Fruit fly (Drosophila melanogaster) whole organism, embryonic: ENCODE results near the gene Ilk.

Experiments used
- Abd-B ChIP-seq: fragments of 200-800 bp; sonication (Bioruptor generic); optimal IDR thresholded peaks from 2 replicates; lab custom pipeline; 2018; ENCODE audit warnings: missing biosample characterization, mild to moderate bottlenecking, missing genetic modification characterization, moderate library complexity
- BEAF-32 ChIP-seq: fragments of 200-800 bp; sonication (Bioruptor generic); optimal IDR thresholded peaks from 3 replicates; lab custom pipeline; 2017; ENCODE audit warnings: missing biosample characterization, missing genetic modification characterization, mild to moderate bottlenecking, moderate library complexity, missing genetic modification reagents
- CG10366 ChIP-seq: fragments of 200-800 bp; sonication (Bioruptor generic); IDR thresholded peaks from 2 replicates; pipeline ENCODE4 v1.3.6; 2022; ENCODE audit warnings: missing biosample characterization, missing genetic modification characterization
- CG10543 ChIP-seq: fragments of 200-800 bp; sonication (Bioruptor generic); optimal IDR thresholded peaks from 3 replicates; lab custom pipeline; 2017; ENCODE audit warnings: missing biosample characterization, mild to moderate bottlenecking, missing genetic modification characterization, moderate library complexity
- CG11723 ChIP-seq: fragments of 200-800 bp; sonication (Bioruptor generic); optimal IDR thresholded peaks from 2 replicates; lab custom pipeline; 2017; ENCODE audit warnings: missing biosample characterization, mild to moderate bottlenecking, missing genetic modification characterization
- CG15269 ChIP-seq: fragments of 200-800 bp; sonication (Bioruptor generic); optimal IDR thresholded peaks from 2 replicates; lab custom pipeline; 2018; ENCODE audit warnings: missing biosample characterization, mild to moderate bottlenecking, missing genetic modification characterization, moderate library complexity
- CG15514 ChIP-seq: fragments of 200-800 bp; sonication (Bioruptor generic); optimal IDR thresholded peaks from 3 replicates; lab custom pipeline; 2017; ENCODE audit warnings: missing biosample characterization, missing genetic modification characterization, mild to moderate bottlenecking, moderate library complexity, missing genetic modification reagents
- CG17359 ChIP-seq: fragments of 200-800 bp; sonication (Bioruptor generic); optimal IDR thresholded peaks from 3 replicates; lab custom pipeline; 2018; ENCODE audit warnings: missing biosample characterization, mild to moderate bottlenecking, missing genetic modification characterization, moderate library complexity
- CG18262 ChIP-seq: fragments of 200-800 bp; optimal IDR thresholded peaks from 3 replicates; lab custom pipeline; 2019; ENCODE audit warnings: missing biosample characterization, mild to moderate bottlenecking, missing genetic modification characterization, moderate library complexity
- CG18599 ChIP-seq: fragments of 200-800 bp; sonication (Bioruptor generic); optimal IDR thresholded peaks from 3 replicates; lab custom pipeline; 2017; ENCODE audit warnings: missing biosample characterization, missing genetic modification characterization, mild to moderate bottlenecking, moderate library complexity, missing genetic modification reagents
- CG2129 ChIP-seq: fragments of 200-800 bp; sonication (Bioruptor generic); IDR thresholded peaks from 2 replicates; pipeline ENCODE4 v1.3.6; 2022; ENCODE audit warnings: missing biosample characterization, missing genetic modification characterization; ENCODE audit not compliant: partially characterized antibody
- CG2199 ChIP-seq: fragments of 200-800 bp; sonication (Bioruptor generic); IDR thresholded peaks from 3 replicates; pipeline ENCODE4 v1.3.6; 2022; ENCODE audit warnings: missing biosample characterization, missing genetic modification characterization
- CG2712 ChIP-seq: fragments of 200-800 bp; optimal IDR thresholded peaks from 3 replicates; lab custom pipeline; 2019; ENCODE audit warnings: missing biosample characterization, mild to moderate bottlenecking, missing genetic modification characterization, moderate library complexity
- CG31388 ChIP-seq: fragments of 200-800 bp; sonication (Bioruptor generic); optimal IDR thresholded peaks from 2 replicates; lab custom pipeline; 2016; ENCODE audit warnings: missing biosample characterization, missing genetic modification characterization
- CG31441 ChIP-seq: fragments of 200-800 bp; sonication (Bioruptor generic); IDR thresholded peaks from 2 replicates; pipeline ENCODE4 v1.3.6; 2022; ENCODE audit warnings: missing biosample characterization, missing genetic modification characterization
- CG32532 ChIP-seq: fragments of 200-800 bp; sonication (Bioruptor generic); IDR thresholded peaks from 2 replicates; pipeline ENCODE4 v1.3.6; 2022; ENCODE audit warnings: missing biosample characterization, missing genetic modification characterization
- CG6854 ChIP-seq: fragments of 200-800 bp; sonication (Bioruptor generic); optimal IDR thresholded peaks from 3 replicates; lab custom pipeline; 2017; ENCODE audit warnings: missing biosample characterization, mild to moderate bottlenecking, missing genetic modification characterization
- CG7745 ChIP-seq: fragments of 200-800 bp; sonication (Bioruptor generic); optimal IDR thresholded peaks from 2 replicates; lab custom pipeline; 2018; ENCODE audit warnings: missing biosample characterization, mild to moderate bottlenecking, missing genetic modification characterization, moderate library complexity
- CG7839 ChIP-seq: fragments of 200-800 bp; sonication (Bioruptor generic); optimal IDR thresholded peaks from 3 replicates; lab custom pipeline; 2018; ENCODE audit warnings: missing biosample characterization, mild to moderate bottlenecking, missing genetic modification characterization, moderate library complexity
- CG7963 ChIP-seq: fragments of 200-800 bp; sonication (Bioruptor generic); IDR thresholded peaks from 3 replicates; pipeline ENCODE4 v1.3.6; 2022; ENCODE audit warnings: missing biosample characterization, missing genetic modification characterization; ENCODE audit not compliant: partially characterized antibody
- CG8388 ChIP-seq: fragments of 200-800 bp; sonication (Bioruptor generic); optimal IDR thresholded peaks from 2 replicates; lab custom pipeline; 2019; ENCODE audit warnings: missing biosample characterization, mild to moderate bottlenecking, missing genetic modification characterization, moderate library complexity
- CkIIα-i1 ChIP-seq: fragments of 200-800 bp; sonication (Bioruptor generic); IDR thresholded peaks from 2 replicates; pipeline ENCODE4 v1.3.6; 2022; ENCODE audit warnings: missing biosample characterization, missing genetic modification characterization
- CrebB ChIP-seq: fragments of 200-800 bp; sonication (Bioruptor generic); optimal IDR thresholded peaks from 3 replicates; lab custom pipeline; 2018; ENCODE audit warnings: missing biosample characterization, mild to moderate bottlenecking, missing genetic modification characterization
- D ChIP-seq, 2 experiments: fragments of 200-800 bp in 1 of 2; fragments of >200 bp in 1 of 2; sonication (Bioruptor generic) in 1 of 2; optimal IDR thresholded peaks; 2 replicates in 1 of 2; 3 replicates in 1 of 2; lab custom pipeline; 2017; ENCODE audit warnings: mild to moderate bottlenecking in 1 of 2, missing biosample characterization in 1 of 2, missing genetic modification characterization in 1 of 2, missing genetic modification reagents in 1 of 2
- Drgx ChIP-seq: fragments of 200-800 bp; sonication (Bioruptor generic); IDR thresholded peaks from 2 replicates; pipeline ENCODE4 v1.3.6; 2022; ENCODE audit warnings: missing biosample characterization, missing genetic modification characterization
- Eip74EF ChIP-seq, 2 experiments: fragments of 200-800 bp in 1 of 2; fragments of >200 bp in 1 of 2; sonication (Bioruptor generic) in 1 of 2; optimal IDR thresholded peaks; 2 replicates each; lab custom pipeline; 2017 to 2019; ENCODE audit warnings: missing biosample characterization in 2 of 2, missing genetic modification characterization in 2 of 2, mild to moderate bottlenecking in 1 of 2, moderate library complexity in 1 of 2
- Hr3 ChIP-seq: fragments of 200-800 bp; sonication (Bioruptor generic); optimal IDR thresholded peaks from 3 replicates; lab custom pipeline; 2016; ENCODE audit warnings: missing biosample characterization, missing genetic modification characterization
- Oaz ChIP-seq: fragments of 200-800 bp; sonication (Bioruptor generic); IDR thresholded peaks from 2 replicates; pipeline ENCODE4 v1.3.6; 2022; ENCODE audit warnings: missing biosample characterization, missing genetic modification characterization
- Optix ChIP-seq: fragments of 200-800 bp; sonication (Bioruptor generic); IDR thresholded peaks from 3 replicates; pipeline ENCODE4 v1.3.6; 2022; ENCODE audit warnings: missing biosample characterization, missing genetic modification characterization
- Sox102F ChIP-seq: fragments of 200-800 bp; sonication (Bioruptor generic); optimal IDR thresholded peaks from 2 replicates; lab custom pipeline; 2018; ENCODE audit warnings: missing biosample characterization, mild to moderate bottlenecking, missing genetic modification characterization, moderate library complexity
- Xbp1 ChIP-seq: fragments of 200-800 bp; sonication (Bioruptor generic); optimal IDR thresholded peaks from 3 replicates; lab custom pipeline; 2016; ENCODE audit warnings: missing biosample characterization, mild to moderate bottlenecking, missing genetic modification characterization
- chinmo ChIP-seq: fragments of 200-800 bp; sonication (Bioruptor generic); IDR thresholded peaks from 4 replicates; pipeline ENCODE4 v1.3.6; 2022; ENCODE audit warnings: missing biosample characterization, missing genetic modification characterization; ENCODE audit not compliant: partially characterized antibody
- esg ChIP-seq: fragments of 200-800 bp; sonication (Bioruptor generic); conservative IDR thresholded peaks from 2 replicates; pipeline ENCODE4 v1.3.6; 2022; ENCODE audit warnings: missing biosample characterization, missing genetic modification characterization
- eyg ChIP-seq: fragments of 200-800 bp; sonication (Bioruptor generic); optimal IDR thresholded peaks from 3 replicates; lab custom pipeline; 2016; ENCODE audit warnings: missing biosample characterization, missing genetic modification characterization
- gem ChIP-seq: fragments of 200-800 bp; sonication (Bioruptor generic); optimal IDR thresholded peaks from 2 replicates; lab custom pipeline; 2019; ENCODE audit warnings: missing biosample characterization, mild to moderate bottlenecking, missing genetic modification characterization, moderate library complexity
- gt ChIP-seq: fragments of 200-800 bp; sonication (Bioruptor generic); IDR thresholded peaks from 2 replicates; pipeline ENCODE4 v1.3.6; 2022; ENCODE audit warnings: missing biosample characterization, missing genetic modification characterization
- jumu ChIP-seq: fragments of 200-800 bp; sonication (Bioruptor generic); optimal IDR thresholded peaks from 3 replicates; lab custom pipeline; 2016; ENCODE audit warnings: missing biosample characterization, missing genetic modification characterization
- lola ChIP-seq, 3 experiments: fragments of >200 bp in 2 of 3; fragments of 200-800 bp in 1 of 3; sonication (Bioruptor generic) in 1 of 3; optimal IDR thresholded peaks; 2 replicates each; lab custom pipeline; 2017 to 2019; ENCODE audit warnings: missing biosample characterization in 3 of 3, missing genetic modification characterization in 3 of 3, mild to moderate bottlenecking in 1 of 3, moderate library complexity in 1 of 3
- onecut ChIP-seq: fragments of 200-800 bp; sonication (Bioruptor generic); IDR thresholded peaks from 2 replicates; pipeline ENCODE4 v1.3.6; 2022; ENCODE audit warnings: missing biosample characterization, missing genetic modification characterization
- pan ChIP-seq, 4 experiments: fragments of >200 bp in 3 of 4; fragments of 200-800 bp in 1 of 4; sonication (Bioruptor generic) in 1 of 4; optimal IDR thresholded peaks in 3 of 4; IDR thresholded peaks in 1 of 4; 2 replicates each; pipeline versions ENCODE4 v1.3.6 to Lab custom; 2017 to 2022; ENCODE audit warnings: missing biosample characterization in 2 of 4, missing genetic modification characterization in 2 of 4, mixed read lengths in 1 of 4
- pb ChIP-seq: fragments of 200-800 bp; sonication (Bioruptor generic); optimal IDR thresholded peaks from 3 replicates; lab custom pipeline; 2016; ENCODE audit warnings: missing biosample characterization, missing genetic modification characterization
- seq ChIP-seq: fragments of 200-800 bp; sonication (Bioruptor generic); IDR thresholded peaks from 2 replicates; pipeline ENCODE4 v1.3.6; 2022; ENCODE audit warnings: missing biosample characterization, missing genetic modification characterization
- wdn ChIP-seq: fragments of 200-800 bp; sonication (Bioruptor generic); IDR thresholded peaks from 2 replicates; pipeline ENCODE4 v1.3.6; 2022; ENCODE audit warnings: missing biosample characterization, missing genetic modification characterization
- zfh2 ChIP-seq: fragments of 200-800 bp; sonication (Bioruptor generic); optimal IDR thresholded peaks from 2 replicates; lab custom pipeline; 2016; ENCODE audit warnings: missing biosample characterization, missing genetic modification characterization

The Ilk gene

dm6 chr3L:21242958-21243357, 26.3 kb downstream of the Ilk start (continued):
- TF ChIP-seq CrebB, result no peak
- 0 out of 3 replicates have a peak, but pooled peaks have one; percentile 38 for TF ChIP-seq CG7963 (GFP tag; lab: Robert Waterston, UW)
- TF ChIP-seq CG32532 (GFP tag; lab: Robert Waterston, UW), result no peak
- no peak for TF ChIP-seq Oaz (GFP tag; lab: Robert Waterston, UW)

- 0 out of 2 replicates have a peak, but pooled peaks have one; percentile 20 for TF ChIP-seq CG31441 (GFP tag; lab: Robert Waterston, UW)
- TF ChIP-seq gem (tag; lab: Kevin White, UChicago), result peak; percentile 19
- TF ChIP-seq Drgx, result 0 out of 2 replicates have a peak, but pooled peaks have one; percentile 23
- TF ChIP-seq CG7839 (tag; lab: Kevin White, UChicago), result no peak
- peak; percentile 1 for TF ChIP-seq Sox102F (GFP tag; lab: Kevin White, UChicago)
- TF ChIP-seq CG18262 (tag; lab: Kevin White, UChicago), result peak; percentile 5
- TF ChIP-seq CG2712, result peak; percentile 0
- TF ChIP-seq esg (GFP tag; lab: Robert Waterston, UW), result no peak
Observed at dm6 chr3L:21243417-21243816, 26.7 kb downstream of the Ilk start.

- TF ChIP-seq CG7745 (tag; lab: Kevin White, UChicago), result no peak
- TF ChIP-seq CG10366 (GFP tag; lab: Robert Waterston, UW), result 0 out of 2 replicates have a peak, but pooled peaks have one; percentile 18
- TF ChIP-seq BEAF-32, result no peak
- no peak for TF ChIP-seq CG31388 (GFP tag; lab: Kevin White, UChicago)
- no peak for TF ChIP-seq pan (optimal IDR thresholded peaks at IDR 0.05; lab: Kevin White, UChicago)
- TF ChIP-seq pan (GFP tag; optimal IDR thresholded peaks at IDR 0.05 in 1 of 2, IDR thresholded peaks at IDR 0.05 in 1 of 2), result peak in 1 of 2 experiments; percentile 25
- 0 out of 4 replicates have a peak, but pooled peaks have one; percentile 60 for TF ChIP-seq chinmo (GFP tag; lab: Robert Waterston, UW)
- peak; percentile 52 for TF ChIP-seq CG15269 (tag; lab: Kevin White, UChicago)
- no peak for TF ChIP-seq wdn (GFP tag; lab: Robert Waterston, UW)
- TF ChIP-seq CG11723 (GFP tag; lab: Kevin White, UChicago), result no peak
- TF ChIP-seq CG10543, result peak; percentile 47
- TF ChIP-seq eyg (GFP tag; lab: Kevin White, UChicago), result no peak
- peak; percentile 38; the same call in 1 of the 2 replicates for TF ChIP-seq seq (GFP tag; lab: Robert Waterston, UW)
- TF ChIP-seq Abd-B (GFP tag; lab: Kevin White, UChicago), result peak; percentile 66
- TF ChIP-seq CG32532 (GFP tag; lab: Robert Waterston, UW), result peak; percentile 42; the same call in 1 of the 2 replicates
- TF ChIP-seq esg (GFP tag; lab: Robert Waterston, UW), result 0 out of 2 replicates have a peak, but pooled peaks have one; percentile 29
- no peak for TF ChIP-seq zfh2 (GFP tag; lab: Kevin White, UChicago)
- TF ChIP-seq CG8388 (GFP tag; lab: Kevin White, UChicago), result peak; percentile 7
- no peak for TF ChIP-seq CkIIα-i1 (GFP tag; lab: Robert Waterston, UW)
- TF ChIP-seq Eip74EF (GFP tag; optimal IDR thresholded peaks at IDR 0.05; lab: Kevin White, UChicago), result no peak
- TF ChIP-seq CG6854 (GFP tag; lab: Kevin White, UChicago), result no peak
- peak; percentile 15 for TF ChIP-seq CG17359 (tag; lab: Kevin White, UChicago)
- TF ChIP-seq onecut, result 0 out of 2 replicates have a peak, but pooled peaks have one; percentile 7
- TF ChIP-seq Optix (GFP tag; lab: Robert Waterston, UW), result peak; percentile 54; the same call in 1 of the 3 replicates
- peak; percentile 20 for TF ChIP-seq CG18599 (GFP tag; lab: Kevin White, UChicago)
- TF ChIP-seq jumu, result peak; percentile 40
- TF ChIP-seq pb (GFP tag; lab: Kevin White, UChicago), result no peak
- peak; percentile 17 for TF ChIP-seq Hr3 (GFP tag; lab: Kevin White, UChicago)
- no peak for TF ChIP-seq CG15514 (GFP tag; lab: Kevin White, UChicago)
- TF ChIP-seq D (optimal IDR thresholded peaks at IDR 0.05; lab: Kevin White, UChicago), result no peak
- no peak for TF ChIP-seq D (GFP tag; optimal IDR thresholded peaks at IDR 0.05; lab: Kevin White, UChicago)
- no peak for TF ChIP-seq gt (GFP tag; lab: Robert Waterston, UW)
- TF ChIP-seq Xbp1 (GFP tag; lab: Kevin White, UChicago), result peak; percentile 13
- TF ChIP-seq Sox102F (GFP tag; lab: Kevin White, UChicago), result peak; percentile 36
- TF ChIP-seq lola (GFP tag; optimal IDR thresholded peaks at IDR 0.05; lab: Kevin White, UChicago), result no peak
- TF ChIP-seq CG2129, result no peak
- no peak for TF ChIP-seq CG2199 (GFP tag; lab: Robert Waterston, UW)
Observed at dm6 chr3L:21251381-21251780, 34.7 kb downstream of the Ilk start.
